Worm (Caenorhabditis elegans): ENCODE measurements around the gene pals-18.

DNA sequence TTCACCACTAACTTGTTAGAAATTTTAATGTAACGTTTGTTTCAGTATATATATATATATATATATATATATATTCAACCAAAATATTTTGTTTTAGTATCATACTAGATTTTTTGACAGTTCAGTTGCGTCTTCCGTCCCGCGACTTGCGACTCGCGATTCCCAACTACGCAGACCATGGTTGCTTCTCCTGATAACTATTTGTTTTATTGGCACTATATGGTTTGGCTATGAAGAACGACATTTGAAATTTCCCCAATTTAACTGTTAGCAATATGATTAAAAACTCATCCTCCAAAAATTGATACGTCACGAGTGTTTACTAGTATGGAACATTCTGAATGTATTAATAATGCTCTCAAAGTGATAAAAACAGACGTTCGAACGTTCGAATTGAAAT, 18.5 kb upstream of the pals-18 start:
- TF ChIP-seq alr-1 (tag; optimal IDR thresholded peaks at IDR 0.05) (no peak), snpc-4 (tag; optimal IDR thresholded peaks at IDR 0.05) (no peak), nhr-11 (tag; optimal IDR thresholded peaks at IDR 0.05) (no peak)

Data from whole organism, L2 larva.